Worm (Caenorhabditis elegans) whole organism, early embryonic: ENCODE data around the gene Y51A2D.21.

Experiments used
- B0310.2 ChIP-seq: sonication (generic microtip); optimal IDR thresholded peaks from 2 replicates; lab custom pipeline; 2016; ENCODE audit warnings: mild to moderate bottlenecking, missing genetic modification characterization, missing compliant biosample characterization
- F13C5.2 ChIP-seq: sonication (generic microtip); optimal IDR thresholded peaks from 2 replicates; lab custom pipeline; 2017; ENCODE audit warnings: mild to moderate bottlenecking, missing genetic modification characterization, inconsistent platforms, missing compliant biosample characterization
- aly-1 ChIP-seq: sonication (generic microtip); optimal IDR thresholded peaks from 2 replicates; lab custom pipeline; 2016; ENCODE audit warnings: missing genetic modification characterization, missing compliant biosample characterization
- ama-1 ChIP-seq: fragments of 150-350 bp; optimal IDR thresholded peaks from 2 replicates; lab custom pipeline; 2014
- ceh-13 ChIP-seq: fragments of 200-800 bp; sonication (Bioruptor generic); optimal IDR thresholded peaks from 2 replicates; lab custom pipeline; 2018; ENCODE audit warnings: mild to moderate bottlenecking, missing genetic modification characterization, missing compliant biosample characterization
- pes-1 ChIP-seq: fragments of 200-800 bp; sonication (Bioruptor generic); IDR thresholded peaks from 2 replicates; pipeline ENCODE4 v1.3.6; 2022; ENCODE audit warnings: missing genetic modification reagents, missing genetic modification characterization, missing compliant biosample characterization
- scrt-1 ChIP-seq: fragments of 200-800 bp; sonication (Bioruptor generic); IDR thresholded peaks from 2 replicates; pipeline ENCODE4 v1.3.6; 2022; ENCODE audit warnings: missing genetic modification characterization, missing compliant biosample characterization
- sea-1 ChIP-seq: fragments of 200-800 bp; sonication (Bioruptor generic); conservative IDR thresholded peaks from 2 replicates; pipeline ENCODE4 v1.3.6; 2022; ENCODE audit warnings: missing genetic modification characterization, missing compliant biosample characterization

DNA sequence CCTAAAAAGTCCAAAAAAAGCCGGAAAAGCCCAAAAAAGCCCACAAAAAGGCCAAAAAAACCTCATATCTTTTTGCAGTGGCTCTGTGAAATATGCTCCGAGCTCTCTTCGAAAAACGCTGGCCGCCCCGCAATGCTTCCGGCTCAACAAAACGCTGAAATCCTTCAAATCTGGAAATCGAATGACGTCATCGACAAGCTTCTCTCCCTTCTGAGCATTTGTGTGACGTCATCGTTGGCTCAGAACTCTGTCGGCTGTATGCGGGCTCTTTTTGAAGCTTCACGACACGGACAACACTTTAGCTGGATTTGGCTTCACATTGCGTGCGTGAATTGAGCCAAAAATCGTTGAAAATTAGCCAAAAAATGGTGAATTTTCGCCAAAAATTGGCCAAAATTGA, 35.6 kb upstream of the Y51A2D.21 start:
- TF ChIP-seq ama-1 = no peak
- no peak for TF ChIP-seq ceh-13 (GFP tag; lab: Kevin White, UChicago)
- no peak for TF ChIP-seq sea-1 (GFP tag; lab: Robert Waterston, UW)
- no peak for TF ChIP-seq pes-1
- TF ChIP-seq F13C5.2 = no peak
- TF ChIP-seq B0310.2 = no peak
- no peak for TF ChIP-seq aly-1
- TF ChIP-seq scrt-1 = no peak
